Fruit fly (Drosophila melanogaster): ENCODE measurements around the gene Ccdc56.

The Ccdc56 gene

dm6 chr3L:11680298-11680697, 28.5 kb upstream of the Ccdc56 start, which contains the start of gene CG32085 (continued):
- TF ChIP-seq Dll (GFP tag; IDR thresholded peaks at IDR 0.05; ENCODE audit: partially characterized antibody), result no peak
- peak; percentile 51 for TF ChIP-seq Fer3 (tag; optimal IDR thresholded peaks at IDR 0.05)
- no peak for TF ChIP-seq CG9437 (GFP tag; optimal IDR thresholded peaks at IDR 0.05)
- TF ChIP-seq CG10274 (GFP tag; optimal IDR thresholded peaks at IDR 0.05), result peak; percentile 37
- TF ChIP-seq CG34224 (GFP tag; IDR thresholded peaks at IDR 0.05; ENCODE audit: partially characterized antibody), result no peak
- no peak for TF ChIP-seq CG15696 (tag; optimal IDR thresholded peaks at IDR 0.05)
- peak; percentile 53 for TF ChIP-seq eyg (GFP tag; optimal IDR thresholded peaks at IDR 0.05)
- TF ChIP-seq CG18476 (GFP tag; optimal IDR thresholded peaks at IDR 0.05), result no peak
- TF ChIP-seq wdn (GFP tag; IDR thresholded peaks at IDR 0.05), result peak; percentile 54; the same call in 1 of the 2 replicates
- TF ChIP-seq bcd (GFP tag; optimal IDR thresholded peaks at IDR 0.05), result peak; percentile 61
- TF ChIP-seq Doc2 (GFP tag; IDR thresholded peaks at IDR 0.05), result no peak
- peak; percentile 53; the same call in 1 of the 2 replicates for TF ChIP-seq stc (GFP tag; IDR thresholded peaks at IDR 0.05)
- TF ChIP-seq CG34422 (GFP tag; IDR thresholded peaks at IDR 0.05), result peak; percentile 27; the same call in 1 of the 3 replicates
- peak; percentile 72 for TF ChIP-seq ranshi (GFP tag; IDR thresholded peaks at IDR 0.05)
- no peak for TF ChIP-seq CG7745 (tag; optimal IDR thresholded peaks at IDR 0.05)
- TF ChIP-seq CG11093 (GFP tag; IDR thresholded peaks at IDR 0.05), result no peak
- TF ChIP-seq HLH4C (GFP tag; IDR thresholded peaks at IDR 0.05; ENCODE audit: partially characterized antibody), result no peak
- TF ChIP-seq CG42726 (GFP tag; IDR thresholded peaks at IDR 0.05; ENCODE audit: partially characterized antibody), result no peak
- TF ChIP-seq PHDP (tag; optimal IDR thresholded peaks at IDR 0.05), result peak; percentile 28
- no peak for TF ChIP-seq zen2 (GFP tag; IDR thresholded peaks at IDR 0.05; ENCODE audit: partially characterized antibody)
- TF ChIP-seq wor (GFP tag; IDR thresholded peaks at IDR 0.05), result no peak
- peak; percentile 55; the same call in 1 of the 2 replicates for TF ChIP-seq toy (GFP tag; IDR thresholded peaks at IDR 0.05)
- peak; percentile 66 for TF ChIP-seq Atf6 (GFP tag; IDR thresholded peaks at IDR 0.05)
- TF ChIP-seq CG8290 (GFP tag; optimal IDR thresholded peaks at IDR 0.05), result no peak
- TF ChIP-seq CG8290 (tag; optimal IDR thresholded peaks at IDR 0.05), result peak in 1 of 2 experiments; percentile 92
- peak; percentile 43 for TF ChIP-seq CG5180 (GFP tag; optimal IDR thresholded peaks at IDR 0.05)
- TF ChIP-seq CG11456 (GFP tag; IDR thresholded peaks at IDR 0.05), result peak; percentile 91
- no peak for TF ChIP-seq CG11085 (GFP tag; IDR thresholded peaks at IDR 0.05)
- TF ChIP-seq sens (GFP tag), result peak; percentile 83
- TF ChIP-seq CG14014 (GFP tag; IDR thresholded peaks at IDR 0.05), result peak; percentile 70
- peak; percentile 19 for TF ChIP-seq D19A (tag; optimal IDR thresholded peaks at IDR 0.05)
- TF ChIP-seq CG13424 (tag; optimal IDR thresholded peaks at IDR 0.05), result peak; percentile 48
- peak; percentile 68 for TF ChIP-seq jumu (GFP tag; optimal IDR thresholded peaks at IDR 0.05)
- no peak for TF ChIP-seq CG3065 (GFP tag; optimal IDR thresholded peaks at IDR 0.05)
- TF ChIP-seq Dek (tag; optimal IDR thresholded peaks at IDR 0.05), result peak; percentile 38
- no peak for TF ChIP-seq CG4282 (GFP tag; optimal IDR thresholded peaks at IDR 0.05)
- no peak for TF ChIP-seq CG10431 (GFP tag; optimal IDR thresholded peaks at IDR 0.05)
- no peak for TF ChIP-seq insv (GFP tag; optimal IDR thresholded peaks at IDR 0.05)
- peak; percentile 17 for TF ChIP-seq Ets97D (GFP tag; optimal IDR thresholded peaks at IDR 0.05)
- no peak for TF ChIP-seq Abd-B (GFP tag; optimal IDR thresholded peaks at IDR 0.05)
- TF ChIP-seq HmgD (GFP tag; optimal IDR thresholded peaks at IDR 0.05), result no peak
- no peak for TF ChIP-seq Hmx (GFP tag; optimal IDR thresholded peaks at IDR 0.05)
- no peak for TF ChIP-seq br (optimal IDR thresholded peaks at IDR 0.05)
- TF ChIP-seq sens-2 (GFP tag; IDR thresholded peaks at IDR 0.05), result no peak
- TF ChIP-seq zen (tag; optimal IDR thresholded peaks at IDR 0.05), result no peak
- peak; percentile 60 for TF ChIP-seq CG12155 (GFP tag; optimal IDR thresholded peaks at IDR 0.05)
- peak; percentile 9 for TF ChIP-seq CG13775 (GFP tag; optimal IDR thresholded peaks at IDR 0.05)
- no peak for TF ChIP-seq CG8359 (GFP tag; optimal IDR thresholded peaks at IDR 0.05; ENCODE audit: borderline replicate concordance)
- TF ChIP-seq H2.0 (GFP tag; IDR thresholded peaks at IDR 0.05), result peak; percentile 36; the same call in 1 of the 2 replicates
- no peak for TF ChIP-seq ham (GFP tag; IDR thresholded peaks at IDR 0.05)
- no peak for TF ChIP-seq CG12104 (GFP tag; optimal IDR thresholded peaks at IDR 0.05)
- TF ChIP-seq CG16813 (GFP tag; IDR thresholded peaks at IDR 0.05; ENCODE audit: partially characterized antibody), result no peak

Data from whole organism, embryonic.